Worm (Caenorhabditis elegans): ENCODE data around the gene hlh-15.

Gene hlh-15

DNA sequence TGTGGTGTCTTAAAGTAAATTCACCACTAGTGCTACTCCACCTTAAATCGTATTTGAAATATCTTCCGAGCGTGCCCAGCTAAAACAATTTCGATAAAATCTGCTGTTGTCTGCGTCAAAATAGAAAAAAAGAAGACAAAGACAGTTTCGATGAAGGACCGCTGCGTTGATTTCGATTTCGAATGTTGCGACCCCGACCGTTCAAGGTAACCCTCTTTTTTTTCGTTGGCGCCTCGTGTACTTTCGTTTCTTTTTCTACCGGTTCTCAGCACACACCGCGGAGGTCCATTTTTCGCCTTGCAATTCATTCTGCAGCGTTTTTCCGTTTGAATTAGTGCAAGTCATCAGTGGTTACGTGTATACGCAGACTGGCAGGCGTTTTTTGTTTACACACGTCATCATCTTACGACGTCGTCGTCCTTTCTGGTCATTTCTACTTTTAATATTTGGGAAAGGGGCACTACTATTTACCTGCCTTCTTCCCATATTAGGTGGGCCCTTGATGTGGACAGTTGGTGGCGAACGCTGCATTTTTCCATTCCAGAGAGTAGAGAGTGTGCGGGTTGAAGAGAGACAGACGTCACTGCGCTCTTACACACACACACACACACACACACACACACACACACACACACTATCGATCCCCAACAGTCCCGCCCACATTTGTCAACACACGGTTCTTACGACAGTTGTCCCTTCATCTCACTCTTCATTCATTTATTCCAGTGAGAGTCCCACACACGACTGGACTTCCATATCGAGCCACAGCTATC, 44.9 kb downstream of the hlh-15 start:
- TF ChIP-seq sox-4 (tag; optimal IDR thresholded peaks at IDR 0.05) (no peak), nhr-237 (tag; optimal IDR thresholded peaks at IDR 0.05) (no peak), C16A3.4 (tag; optimal IDR thresholded peaks at IDR 0.05) (no peak), pqm-1 (tag; optimal IDR thresholded peaks at IDR 0.05) (no peak), ceh-90 (tag; optimal IDR thresholded peaks at IDR 0.05) (no peak), isw-1 (GFP tag; IDR thresholded peaks at IDR 0.05) (no peak), lir-3 (tag; optimal IDR thresholded peaks at IDR 0.05; ENCODE audit: poor library complexity) (no peak), nhr-19 (GFP tag; conservative IDR thresholded peaks at IDR 0.05) (no peak), Y116A8C.19 (tag; optimal IDR thresholded peaks at IDR 0.05; ENCODE audit: borderline replicate concordance) (no peak), snu-23 (GFP tag; optimal IDR thresholded peaks at IDR 0.05) (peak; percentile 34), elt-3 (tag; optimal IDR thresholded peaks at IDR 0.05) (peak in 2 of 6 experiments; percentile 28 to 38), sup-37 (GFP tag; optimal IDR thresholded peaks at IDR 0.05) (no peak), nhr-84 (tag; optimal IDR thresholded peaks at IDR 0.05) (no peak), ztf-11 (tag; optimal IDR thresholded peaks at IDR 0.05) (no peak), swsn-7 (tag; optimal IDR thresholded peaks at IDR 0.05) (no peak), nhr-11 (tag; optimal IDR thresholded peaks at IDR 0.05) (no peak), nhr-77 (tag; optimal IDR thresholded peaks at IDR 0.05) (no peak), grh-1 (GFP tag; IDR thresholded peaks at IDR 0.05) (peak; percentile 69), tbx-2 (tag; optimal IDR thresholded peaks at IDR 0.05) (peak; percentile 35), nhr-20 (tag; optimal IDR thresholded peaks at IDR 0.05) (peak; percentile 37), nhr-85 (tag) (peak; percentile 96), alr-1 (tag; optimal IDR thresholded peaks at IDR 0.05; ENCODE audit: borderline replicate concordance) (no peak), C04F5.9 (tag; optimal IDR thresholded peaks at IDR 0.05) (no peak), fkh-8 (tag; optimal IDR thresholded peaks at IDR 0.05) (no peak), ces-1 (GFP tag; optimal IDR thresholded peaks at IDR 0.05) (no peak), nhr-71 (tag; optimal IDR thresholded peaks at IDR 0.05) (peak; percentile 52), mab-9 (GFP tag; IDR thresholded peaks at IDR 0.05) (no peak), unc-86 (tag; optimal IDR thresholded peaks at IDR 0.05) (no peak), nhr-47 (tag; optimal IDR thresholded peaks at IDR 0.05) (peak; percentile 13), efl-1 (optimal IDR thresholded peaks at IDR 0.05) (no peak), efl-1 (GFP tag; optimal IDR thresholded peaks at IDR 0.05 in 1 of 2) (no peak), egl-27 (tag; optimal IDR thresholded peaks at IDR 0.05) (no peak), unc-62 (GFP tag; optimal IDR thresholded peaks at IDR 0.05) (no peak), nhr-90 (tag; optimal IDR thresholded peaks at IDR 0.05; ENCODE audit: poor library complexity) (peak; percentile 24), nhr-12 (tag; optimal IDR thresholded peaks at IDR 0.05) (no peak), mdl-1 (tag; optimal IDR thresholded peaks at IDR 0.05) (peak in 1 of 2 experiments; percentile 6), hpl-2 (GFP tag; optimal IDR thresholded peaks at IDR 0.05) (no peak), egl-13 (tag; optimal IDR thresholded peaks at IDR 0.05) (no peak), efl-3 (GFP tag; optimal IDR thresholded peaks at IDR 0.05) (no peak), ama-1 (optimal IDR thresholded peaks at IDR 0.05) (no peak), lin-13 (GFP tag; optimal IDR thresholded peaks at IDR 0.05) (no peak), aly-2 (tag; optimal IDR thresholded peaks at IDR 0.05) (no peak), skn-1 (tag; optimal IDR thresholded peaks at IDR 0.05) (peak; percentile 12), lin-14 (GFP tag; optimal IDR thresholded peaks at IDR 0.05) (peak; percentile 82), zip-4 (GFP tag; optimal IDR thresholded peaks at IDR 0.05) (no peak), sptf-1 (tag; optimal IDR thresholded peaks at IDR 0.05) (no peak), irx-1 (tag; optimal IDR thresholded peaks at IDR 0.05) (no peak), F16B12.6 (tag; optimal IDR thresholded peaks at IDR 0.05) (no peak), jun-1 (tag; optimal IDR thresholded peaks at IDR 0.05) (peak; percentile 15), lin-35 (GFP tag; optimal IDR thresholded peaks at IDR 0.05) (peak in 1 of 2 experiments; percentile 21), hlh-17 (GFP tag; optimal IDR thresholded peaks at IDR 0.05; ENCODE audit: borderline replicate concordance) (no peak), dpl-1 (GFP tag; optimal IDR thresholded peaks at IDR 0.05) (no peak)
